Worm (Caenorhabditis elegans): ENCODE results near the gene idpp-12.

Gene idpp-12

ce11 chrIV:3294553-3295185 lies 9.1 kb upstream of the idpp-12 start, which contains the start of gene W08E12.7 (continued):
- TF ChIP-seq lsy-2 (tag; optimal IDR thresholded peaks at IDR 0.05) (peak; percentile 96 to 97), snu-23 (GFP tag; optimal IDR thresholded peaks at IDR 0.05) (peak; percentile 97), C04F5.9 (tag; optimal IDR thresholded peaks at IDR 0.05) (peak; percentile 80), unc-30 (tag; optimal IDR thresholded peaks at IDR 0.05) (no peak), dpl-1 (GFP tag; optimal IDR thresholded peaks at IDR 0.05) (peak; percentile 93 to 94 (median 93)), ceh-88 (GFP tag; IDR thresholded peaks at IDR 0.05) (peak; percentile 85), hpl-2 (GFP tag; optimal IDR thresholded peaks at IDR 0.05) (peak; percentile 89), ztf-11 (tag; optimal IDR thresholded peaks at IDR 0.05) (peak in 1 of 2 experiments; percentile 78), unc-62 (GFP tag; optimal IDR thresholded peaks at IDR 0.05) (no peak), nhr-11 (tag; optimal IDR thresholded peaks at IDR 0.05) (peak; percentile 68), ama-1 (optimal IDR thresholded peaks at IDR 0.05) (peak; percentile 84), pax-3 (tag; optimal IDR thresholded peaks at IDR 0.05) (peak; percentile 88), alr-1 (tag; optimal IDR thresholded peaks at IDR 0.05; ENCODE audit: borderline replicate concordance) (no peak), ceh-63 (GFP tag; optimal IDR thresholded peaks at IDR 0.05) (no peak), ets-5 (GFP tag; IDR thresholded peaks at IDR 0.05) (no peak), egl-27 (tag; optimal IDR thresholded peaks at IDR 0.05) (no peak), nhr-12 (tag; optimal IDR thresholded peaks at IDR 0.05) (no peak), nhr-28 (tag; optimal IDR thresholded peaks at IDR 0.05) (no peak), sox-4 (tag; optimal IDR thresholded peaks at IDR 0.05) (peak; percentile 64), hlh-17 (GFP tag; optimal IDR thresholded peaks at IDR 0.05; ENCODE audit: borderline replicate concordance) (no peak), lin-14 (GFP tag; optimal IDR thresholded peaks at IDR 0.05) (peak; percentile 95), pag-3 (tag; optimal IDR thresholded peaks at IDR 0.05; ENCODE audit: borderline replicate concordance, insufficient read depth) (peak; percentile 55), nhr-76 (tag; optimal IDR thresholded peaks at IDR 0.05) (no peak), nhr-19 (GFP tag; conservative IDR thresholded peaks at IDR 0.05) (peak; percentile 92), lir-3 (tag; optimal IDR thresholded peaks at IDR 0.05; ENCODE audit: poor library complexity) (peak; percentile 83), isw-1 (GFP tag; IDR thresholded peaks at IDR 0.05) (peak; percentile 93), vab-15 (tag; optimal IDR thresholded peaks at IDR 0.05) (peak; percentile 85), dsc-1 (tag; optimal IDR thresholded peaks at IDR 0.05) (peak; percentile 84), mep-1 (tag; optimal IDR thresholded peaks at IDR 0.05) (peak; percentile 99), elt-3 (tag; optimal IDR thresholded peaks at IDR 0.05) (peak in 5 of 6 experiments; percentile 22 to 98 (median 81)), nhr-71 (tag; optimal IDR thresholded peaks at IDR 0.05) (peak; percentile 97), rnt-1 (tag; optimal IDR thresholded peaks at IDR 0.05) (peak; percentile 95), skn-1 (tag; optimal IDR thresholded peaks at IDR 0.05) (peak; percentile 96), grh-1 (GFP tag; IDR thresholded peaks at IDR 0.05) (peak; percentile 75), lin-39 (tag; optimal IDR thresholded peaks at IDR 0.05) (peak; percentile 70), nhr-84 (tag; optimal IDR thresholded peaks at IDR 0.05) (no peak), mdl-1 (tag; optimal IDR thresholded peaks at IDR 0.05) (peak in 1 of 2 experiments; percentile 96), zip-4 (GFP tag; optimal IDR thresholded peaks at IDR 0.05) (peak; percentile 67), unc-86 (tag; optimal IDR thresholded peaks at IDR 0.05) (peak; percentile 89), unc-98 (GFP tag; IDR thresholded peaks at IDR 0.05) (no peak; the same call in 1 of the 2 replicates), tlp-1 (tag; optimal IDR thresholded peaks at IDR 0.05) (no peak), nhr-85 (tag) (peak; percentile 94), nhr-237 (tag; optimal IDR thresholded peaks at IDR 0.05) (peak; percentile 94), unc-130 (tag; optimal IDR thresholded peaks at IDR 0.05) (peak; percentile 98), tbx-2 (tag; optimal IDR thresholded peaks at IDR 0.05) (peak; percentile 90), nhr-77 (tag; optimal IDR thresholded peaks at IDR 0.05) (peak; percentile 96), mab-9 (GFP tag; IDR thresholded peaks at IDR 0.05) (peak; percentile 82), zag-1 (tag; optimal IDR thresholded peaks at IDR 0.05) (peak; percentile 50), fkh-8 (tag; optimal IDR thresholded peaks at IDR 0.05) (peak; percentile 97), lin-35 (GFP tag; optimal IDR thresholded peaks at IDR 0.05) (peak; percentile 94 to 96), xbp-1 (tag; optimal IDR thresholded peaks at IDR 0.05) (peak; percentile 92)

All from whole organism, L1 larva.